Fruit fly (Drosophila melanogaster): ENCODE measurements around the gene bbx.
A peak's percentile ranks its signal among the peaks of the same experiment; 100 is the strongest.

DNA sequence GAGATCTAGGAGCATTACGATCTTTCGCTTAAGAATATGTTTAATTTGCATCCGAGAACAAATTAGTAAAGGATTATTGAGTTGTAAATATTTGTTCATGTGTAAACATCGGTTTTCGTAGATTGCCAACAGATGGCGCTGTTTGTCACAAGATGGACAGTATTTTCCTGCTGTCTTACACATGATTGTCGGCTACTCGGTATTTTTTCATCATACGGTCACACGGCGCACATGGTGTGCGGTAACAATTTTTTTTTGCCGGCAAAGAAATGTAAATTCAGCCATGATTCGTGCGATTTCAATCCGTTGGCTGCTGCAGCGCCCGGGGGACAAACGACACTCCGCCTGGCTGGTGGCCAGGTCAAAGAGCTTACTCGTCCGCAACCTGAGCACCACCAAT is at the start of gene bbx, which contains the start of gene waw:
- no peak for TF ChIP-seq CG8478 (optimal IDR thresholded peaks at IDR 0.05)
- TF ChIP-seq CTCF (optimal IDR thresholded peaks at IDR 0.05) = peak; percentile 91 to 95
